Fruit fly (Drosophila melanogaster) S2 (cell line): Measurements from ENCODE around the gene CG32086.

Source experiments
- CG8478 ChIP-seq: fragments of >200 bp; optimal IDR thresholded peaks from 2 replicates; lab custom pipeline; 2018
- CTCF ChIP-seq, 2 experiments: fragments of >200 bp; optimal IDR thresholded peaks; 2 replicates each; lab custom pipeline; 2018

CG32086 gene

dm6 chr3L:11533704-11534319, 50.1 kb downstream of the CG32086 start:
- no peak for TF ChIP-seq CTCF (optimal IDR thresholded peaks at IDR 0.05; lab: Kevin White, UChicago)
- no peak for TF ChIP-seq CG8478
